Fruit fly (Drosophila melanogaster) whole organism, pupa: ENCODE data around the gene tai.

Source experiments
- CG8301 ChIP-seq: fragments of 200-800 bp; sonication (Bioruptor generic); optimal IDR thresholded peaks from 2 replicates; lab custom pipeline; 2018; ENCODE audit warnings: missing biosample characterization, mild to moderate bottlenecking, missing genetic modification characterization
- D1 ChIP-seq: fragments of 200-800 bp; sonication (Bioruptor generic); optimal IDR thresholded peaks from 2 replicates; lab custom pipeline; 2018; ENCODE audit warnings: missing biosample characterization, mild to moderate bottlenecking, missing genetic modification characterization, moderate library complexity
- Ets98B ChIP-seq: fragments of 200-800 bp; sonication (Bioruptor generic); IDR thresholded peaks from 2 replicates; pipeline ENCODE4 v1.3.6; 2022; ENCODE audit warnings: missing biosample characterization, missing genetic modification characterization
- Pif1A ChIP-seq: fragments of 200-800 bp; sonication (Bioruptor generic); optimal IDR thresholded peaks from 3 replicates; lab custom pipeline; 2016; ENCODE audit warnings: missing biosample characterization, missing genetic modification characterization
- rn ChIP-seq: fragments of 200-800 bp; sonication (Bioruptor generic); IDR thresholded peaks from 2 replicates; pipeline ENCODE4 v1.3.6; 2022; ENCODE audit warnings: missing biosample characterization, missing genetic modification characterization

DNA sequence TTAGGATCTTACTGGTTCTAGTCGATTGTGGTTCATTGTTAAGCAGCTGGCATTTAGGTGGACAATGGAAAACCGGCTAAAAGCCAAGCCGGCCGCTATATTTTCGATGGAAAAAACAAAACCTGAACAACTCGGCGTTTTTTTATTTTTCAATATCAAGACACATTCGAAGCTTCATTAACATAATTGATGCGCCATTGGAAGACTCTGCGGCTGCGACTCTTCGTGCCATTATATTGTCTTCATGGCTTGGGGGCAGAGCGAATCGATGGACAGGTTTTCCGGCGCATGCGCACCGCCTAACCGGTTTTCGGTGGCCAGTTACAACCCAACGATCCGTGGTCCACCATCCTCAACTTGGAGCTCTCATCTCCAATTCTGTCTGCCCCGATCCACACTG lies 29.9 kb upstream of the tai start:
- TF ChIP-seq rn (GFP tag; lab: Robert Waterston, UW) = no peak
- no peak for TF ChIP-seq Ets98B (GFP tag; lab: Robert Waterston, UW)
- no peak for TF ChIP-seq Pif1A
- TF ChIP-seq CG8301 (tag; lab: Kevin White, UChicago) = no peak
- no peak for TF ChIP-seq D1
